Worm (Caenorhabditis elegans): Measurements from ENCODE around the gene E02C12.6.

DNA sequence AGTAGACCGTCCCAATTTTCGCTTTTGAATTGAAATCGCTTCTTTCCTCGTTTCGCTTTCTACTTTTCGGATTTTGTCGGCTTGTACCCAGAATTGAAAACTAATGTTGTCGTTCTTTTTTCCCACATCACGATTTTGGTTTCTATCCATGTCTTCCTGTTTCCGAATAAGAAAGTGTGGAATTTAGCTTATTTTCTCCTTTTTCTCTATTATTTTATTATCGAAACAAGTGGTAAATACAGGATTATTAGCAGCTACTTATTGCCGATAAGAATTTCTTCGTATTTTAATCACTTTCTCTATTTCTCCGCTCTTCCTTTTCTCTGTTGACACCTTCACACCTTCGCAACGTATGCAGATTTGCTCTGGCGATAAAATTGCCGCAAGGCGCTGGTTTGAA, 14.1 kb upstream of the E02C12.6 start:
- TF ChIP-seq ceh-39 (tag; optimal IDR thresholded peaks at IDR 0.05) (no peak), ztf-11 (tag; optimal IDR thresholded peaks at IDR 0.05) (no peak), unc-39 (tag; optimal IDR thresholded peaks at IDR 0.05) (no peak), elt-3 (tag; optimal IDR thresholded peaks at IDR 0.05) (no peak), nhr-12 (tag; optimal IDR thresholded peaks at IDR 0.05) (no peak), unc-62 (GFP tag; optimal IDR thresholded peaks at IDR 0.05) (no peak), sem-2 (GFP tag; optimal IDR thresholded peaks at IDR 0.05) (no peak), sptf-1 (tag; optimal IDR thresholded peaks at IDR 0.05) (no peak), lin-13 (tag; optimal IDR thresholded peaks at IDR 0.05) (no peak), ham-2 (GFP tag; optimal IDR thresholded peaks at IDR 0.05) (no peak), nhr-28 (tag; optimal IDR thresholded peaks at IDR 0.05) (no peak)

All from whole organism, mixed stage, embryonic.